Worm (Caenorhabditis elegans): ENCODE measurements around the gene dnj-1.

- TF ChIP-seq elt-1 (tag; optimal IDR thresholded peaks at IDR 0.05) (no peak), mdl-1 (tag; optimal IDR thresholded peaks at IDR 0.05) (no peak), ZK546.5 (tag; optimal IDR thresholded peaks at IDR 0.05) (no peak), unc-39 (tag; optimal IDR thresholded peaks at IDR 0.05) (no peak)
These were observed 7.7 kb downstream of the dnj-1 start, which contains the start of gene B0035.13 for ce11 chrIV:11306548-11306947.

Measured in whole organism, L2 larva.